Worm (Caenorhabditis elegans): ENCODE measurements around the gene K07C5.9.

DNA sequence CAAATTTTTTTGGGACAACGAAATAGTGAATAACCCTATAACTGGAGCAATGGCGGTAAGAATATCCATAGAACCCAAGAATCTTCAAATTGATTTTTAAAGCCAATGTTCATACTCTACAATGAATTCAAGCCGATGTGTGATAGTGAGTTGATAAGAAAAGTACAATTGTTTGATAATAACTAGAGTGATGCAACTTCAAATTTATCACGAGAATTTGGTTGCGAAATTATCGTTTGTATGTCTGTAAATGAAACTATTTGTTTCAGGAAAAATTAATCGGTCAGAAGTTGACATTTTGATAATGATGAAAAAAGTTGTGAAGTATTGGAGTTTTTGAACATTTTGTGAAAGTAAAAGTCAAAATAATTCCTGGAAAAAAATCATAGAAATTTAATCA is 49.3 kb upstream of the K07C5.9 start:
- TF ChIP-seq flt-1 (GFP tag; IDR thresholded peaks at IDR 0.05) (no peak), klf-2 (GFP tag; conservative IDR thresholded peaks at IDR 0.05) (no peak), med-1 (GFP tag; optimal IDR thresholded peaks at IDR 0.05; ENCODE audit: insufficient read depth) (no peak), ref-1 (GFP tag; conservative IDR thresholded peaks at IDR 0.05) (no peak)
